Fruit fly (Drosophila melanogaster) whole organism, pupa: Measurements from ENCODE around the gene mRpL49.
A peak's percentile ranks its signal among the peaks of the same experiment; 100 is the strongest.

Source experiments
- CG10348 ChIP-seq: fragments of 200-800 bp; sonication (Bioruptor generic); IDR thresholded peaks from 2 replicates; pipeline ENCODE4 v1.3.6; 2022; ENCODE audit warnings: missing biosample characterization, missing genetic modification characterization
- CG12605 ChIP-seq: fragments of 200-800 bp; sonication (Bioruptor generic); IDR thresholded peaks from 2 replicates; pipeline ENCODE4 v1.3.6; 2022; ENCODE audit warnings: missing biosample characterization, missing genetic modification characterization
- CG13204 ChIP-seq: fragments of 200-800 bp; sonication (Bioruptor generic); optimal IDR thresholded peaks from 2 replicates; lab custom pipeline; 2018; ENCODE audit warnings: missing biosample characterization, mild to moderate bottlenecking, missing genetic modification characterization, moderate library complexity
- CG14655 ChIP-seq: fragments of 200-800 bp; sonication (Bioruptor generic); optimal IDR thresholded peaks from 3 replicates; lab custom pipeline; 2017; ENCODE audit warnings: mild to moderate bottlenecking, missing biosample characterization, missing genetic modification reagents, missing genetic modification characterization
- CG15710 ChIP-seq: fragments of 200-800 bp; sonication (Bioruptor generic); optimal IDR thresholded peaks from 2 replicates; lab custom pipeline; 2018; ENCODE audit warnings: missing biosample characterization, mild to moderate bottlenecking, missing genetic modification characterization, moderate library complexity
- CG17806 ChIP-seq: fragments of 200-800 bp; sonication (Bioruptor generic); optimal IDR thresholded peaks from 2 replicates; lab custom pipeline; 2018; ENCODE audit warnings: missing biosample characterization, mild to moderate bottlenecking, missing genetic modification characterization, moderate library complexity
- CG32121 ChIP-seq: fragments of 200-800 bp; sonication (Bioruptor generic); IDR thresholded peaks from 2 replicates; pipeline ENCODE4 v1.3.6; 2022; ENCODE audit warnings: missing biosample characterization, missing genetic modification characterization
- CG34367 ChIP-seq: fragments of 200-800 bp; sonication (Bioruptor generic); optimal IDR thresholded peaks from 2 replicates; lab custom pipeline; 2018; ENCODE audit warnings: missing biosample characterization, mild to moderate bottlenecking, missing genetic modification characterization
- CG4496 ChIP-seq: fragments of 200-800 bp; sonication (Bioruptor generic); IDR thresholded peaks from 3 replicates; pipeline ENCODE4 v1.3.6; 2022; ENCODE audit warnings: missing biosample characterization, missing genetic modification characterization
- CG8159 ChIP-seq: fragments of 200-800 bp; sonication (Bioruptor generic); optimal IDR thresholded peaks from 3 replicates; lab custom pipeline; 2018; ENCODE audit warnings: missing biosample characterization, mild to moderate bottlenecking, missing genetic modification characterization, moderate library complexity
- CG8301 ChIP-seq: fragments of 200-800 bp; sonication (Bioruptor generic); optimal IDR thresholded peaks from 2 replicates; lab custom pipeline; 2018; ENCODE audit warnings: missing biosample characterization, mild to moderate bottlenecking, missing genetic modification characterization
- CG9948 ChIP-seq: fragments of 200-800 bp; sonication (Bioruptor generic); optimal IDR thresholded peaks from 2 replicates; lab custom pipeline; 2018; ENCODE audit warnings: missing biosample characterization, mild to moderate bottlenecking, missing genetic modification characterization, moderate library complexity
- D1 ChIP-seq: fragments of 200-800 bp; sonication (Bioruptor generic); optimal IDR thresholded peaks from 2 replicates; lab custom pipeline; 2018; ENCODE audit warnings: missing biosample characterization, mild to moderate bottlenecking, missing genetic modification characterization, moderate library complexity
- EcR ChIP-seq: fragments of 200-800 bp; sonication (Bioruptor generic); optimal IDR thresholded peaks from 3 replicates; lab custom pipeline; 2019; ENCODE audit warnings: missing biosample characterization, missing genetic modification characterization, mild to moderate bottlenecking, moderate library complexity, missing genetic modification reagents
- Ets98B ChIP-seq: fragments of 200-800 bp; sonication (Bioruptor generic); IDR thresholded peaks from 2 replicates; pipeline ENCODE4 v1.3.6; 2022; ENCODE audit warnings: missing biosample characterization, missing genetic modification characterization
- Pif1A ChIP-seq: fragments of 200-800 bp; sonication (Bioruptor generic); optimal IDR thresholded peaks from 3 replicates; lab custom pipeline; 2016; ENCODE audit warnings: missing biosample characterization, missing genetic modification characterization
- Pif1B ChIP-seq: fragments of 200-800 bp; sonication (Bioruptor generic); optimal IDR thresholded peaks from 3 replicates; lab custom pipeline; 2016; ENCODE audit warnings: missing biosample characterization, missing genetic modification characterization
- Snoo ChIP-seq: fragments of 200-800 bp; sonication (Bioruptor generic); optimal IDR thresholded peaks from 3 replicates; lab custom pipeline; 2017; ENCODE audit warnings: missing biosample characterization, mild to moderate bottlenecking, missing genetic modification characterization, inconsistent platforms
- fd96Ca ChIP-seq: fragments of 200-800 bp; sonication (Bioruptor generic); IDR thresholded peaks from 3 replicates; pipeline ENCODE4 v1.3.6; 2022; ENCODE audit warnings: missing biosample characterization, missing genetic modification characterization
- gl ChIP-seq: fragments of 200-800 bp; sonication (Bioruptor generic); optimal IDR thresholded peaks from 2 replicates; lab custom pipeline; 2018; ENCODE audit warnings: missing biosample characterization, mild to moderate bottlenecking, missing genetic modification characterization
- rn ChIP-seq: fragments of 200-800 bp; sonication (Bioruptor generic); IDR thresholded peaks from 2 replicates; pipeline ENCODE4 v1.3.6; 2022; ENCODE audit warnings: missing biosample characterization, missing genetic modification characterization

The mRpL49 gene

DNA sequence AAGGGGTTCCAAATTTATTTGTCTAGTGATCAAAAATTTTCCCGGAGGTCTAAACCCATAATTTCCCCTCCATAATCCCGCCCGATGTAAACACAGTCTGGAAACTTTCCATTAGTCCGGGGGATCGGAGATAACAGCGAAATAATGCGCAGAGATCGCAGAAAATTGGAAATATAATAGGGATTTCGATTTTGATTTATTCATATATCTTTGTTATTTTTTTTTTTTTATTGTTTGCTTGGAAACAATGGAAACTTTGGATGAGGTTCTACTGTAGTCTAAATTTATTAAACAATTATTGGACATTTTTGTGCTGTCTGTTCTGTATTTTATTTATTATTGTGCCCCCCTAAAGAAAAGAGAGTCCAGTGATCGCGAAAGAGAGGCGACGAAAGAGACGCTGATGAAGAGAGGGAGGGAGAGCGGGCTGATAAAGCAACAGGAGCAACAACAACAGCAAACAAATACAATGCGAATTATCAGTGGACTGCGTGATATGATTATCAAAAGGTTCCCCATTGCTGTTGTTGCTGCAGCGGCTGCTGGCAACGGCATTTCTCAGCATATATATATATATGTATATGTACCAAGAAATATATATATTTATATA lies 11.7 kb upstream of the mRpL49 start:
- TF ChIP-seq CG8159 (tag; lab: Kevin White, UChicago): no peak
- TF ChIP-seq CG12605 (GFP tag; lab: Robert Waterston, UW): 0 out of 2 replicates have a peak, but pooled peaks have one; percentile 41
- no peak for TF ChIP-seq Pif1B (GFP tag; lab: Kevin White, UChicago)
- no peak for TF ChIP-seq CG32121 (GFP tag; lab: Robert Waterston, UW)
- TF ChIP-seq rn: no peak
- peak; percentile 58 for TF ChIP-seq EcR
- no peak for TF ChIP-seq Ets98B (GFP tag; lab: Robert Waterston, UW)
- no peak for TF ChIP-seq CG13204 (GFP tag; lab: Kevin White, UChicago)
- TF ChIP-seq CG4496 (GFP tag; lab: Robert Waterston, UW): no peak
- TF ChIP-seq CG34367 (tag; lab: Kevin White, UChicago): no peak
- no peak for TF ChIP-seq CG10348 (GFP tag; lab: Robert Waterston, UW)
- TF ChIP-seq gl (tag; lab: Kevin White, UChicago): no peak
- TF ChIP-seq CG8301 (tag; lab: Kevin White, UChicago): no peak

DNA sequence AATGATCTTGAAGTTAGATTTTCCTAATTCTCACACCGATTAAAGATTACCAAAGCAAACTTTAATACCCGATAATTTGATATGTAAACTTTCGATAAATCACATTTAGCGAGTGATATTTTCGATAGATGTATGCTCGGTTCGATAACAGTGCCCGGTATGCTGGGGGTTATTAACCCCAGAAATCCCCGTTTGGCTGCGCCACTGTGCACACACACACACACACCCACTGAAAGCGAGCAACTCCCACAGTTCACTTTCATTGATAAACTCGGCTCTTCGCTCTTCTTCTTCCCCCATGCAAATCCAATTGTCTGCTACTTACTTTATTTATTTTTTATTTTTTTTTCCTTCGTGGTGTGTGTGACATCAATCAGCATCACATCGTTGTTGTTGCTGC lies 10.5 kb upstream of the mRpL49 start:
- no peak; the same call in 1 of the 2 replicates for TF ChIP-seq Ets98B (GFP tag; lab: Robert Waterston, UW)
- TF ChIP-seq Pif1B (GFP tag; lab: Kevin White, UChicago): no peak
- peak; percentile 22; the same call in 1 of the 2 replicates for TF ChIP-seq CG32121 (GFP tag; lab: Robert Waterston, UW)
- no peak for TF ChIP-seq D1
- no peak for TF ChIP-seq CG12605 (GFP tag; lab: Robert Waterston, UW)
- no peak for TF ChIP-seq rn
- TF ChIP-seq fd96Ca: peak; percentile 28; the same call in 1 of the 3 replicates
- peak; percentile 81 for TF ChIP-seq EcR
- peak; percentile 28 for TF ChIP-seq CG17806 (tag; lab: Kevin White, UChicago)
- TF ChIP-seq CG14655 (GFP tag; lab: Kevin White, UChicago): no peak
- peak; percentile 26 for TF ChIP-seq CG8159 (tag; lab: Kevin White, UChicago)
- TF ChIP-seq CG9948 (tag; lab: Kevin White, UChicago): no peak
- no peak for TF ChIP-seq Snoo (tag; lab: Kevin White, UChicago)
- TF ChIP-seq CG34367 (tag; lab: Kevin White, UChicago): no peak
- peak; percentile 17 for TF ChIP-seq CG15710 (tag; lab: Kevin White, UChicago)
- TF ChIP-seq Pif1A (GFP tag; lab: Kevin White, UChicago): no peak
- no peak for TF ChIP-seq gl (tag; lab: Kevin White, UChicago)
- TF ChIP-seq CG13204 (GFP tag; lab: Kevin White, UChicago): no peak
- TF ChIP-seq CG10348 (GFP tag; lab: Robert Waterston, UW): no peak
- peak; percentile 62; the same call in 2 of the 3 replicates for TF ChIP-seq CG4496 (GFP tag; lab: Robert Waterston, UW)
- peak; percentile 40 for TF ChIP-seq CG8301 (tag; lab: Kevin White, UChicago)
- TF ChIP-seq, all 21 proteins: peak for 8

DNA sequence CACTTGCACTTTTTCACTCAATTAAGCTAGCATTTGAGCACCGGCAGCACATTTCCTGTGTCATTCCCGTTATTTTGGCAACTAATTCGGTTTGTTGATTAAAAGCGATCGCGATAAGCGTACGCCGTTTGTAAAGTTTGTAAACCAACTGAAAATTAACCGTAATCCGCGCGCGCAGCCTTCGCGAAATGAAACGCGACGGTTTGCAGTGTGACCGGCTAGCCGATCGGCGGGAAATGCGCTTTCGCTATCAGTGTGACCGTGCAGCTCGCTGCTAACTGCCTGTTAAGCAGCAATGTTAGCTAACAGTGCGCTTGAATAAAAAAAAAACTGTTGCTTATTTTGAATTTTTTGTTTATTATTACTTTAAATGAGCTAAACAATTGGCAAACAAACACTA lies 9.8 kb upstream of the mRpL49 start, which contains the start of gene Pde9:
Pde9 (minus strand) TSS at position 178 of the 400 bp plus-strand sequence.
- TF ChIP-seq CG34367 (tag; lab: Kevin White, UChicago) (no peak), CG10348 (GFP tag; lab: Robert Waterston, UW) (no peak), CG12605 (GFP tag; lab: Robert Waterston, UW) (peak; percentile 14; the same call in 1 of the 2 replicates), CG15710 (tag; lab: Kevin White, UChicago) (no peak), CG4496 (GFP tag; lab: Robert Waterston, UW) (peak; percentile 21; the same call in 1 of the 3 replicates)

DNA sequence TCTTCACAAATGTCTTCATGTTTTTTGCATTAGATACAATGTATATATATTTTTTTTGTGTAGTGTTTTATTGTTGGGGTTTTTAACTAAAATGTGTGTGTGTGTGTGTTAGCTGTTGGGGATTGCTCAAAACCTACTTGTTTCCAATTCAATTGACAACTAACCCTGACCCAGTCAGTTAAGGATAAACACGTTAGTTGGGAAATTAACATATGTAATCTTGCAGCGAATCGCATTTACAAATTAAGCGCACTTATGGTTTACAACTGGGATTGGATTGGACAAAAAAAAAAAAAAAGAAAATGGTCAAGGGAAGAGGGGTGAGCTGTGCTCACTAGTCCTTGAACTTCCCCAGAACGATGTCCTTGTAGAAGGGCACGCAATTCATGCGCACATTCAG lies 8.3 kb upstream of the mRpL49 start, which contains the start of gene CG32650:
CG32650 (minus strand) TSS at position 101 of the 400 bp plus-strand sequence.
- TF ChIP-seq Snoo (tag; lab: Kevin White, UChicago) (no peak), Pif1B (GFP tag; lab: Kevin White, UChicago) (no peak), CG8159 (tag; lab: Kevin White, UChicago) (no peak), CG9948 (tag; lab: Kevin White, UChicago) (no peak), fd96Ca (no peak), CG32121 (GFP tag; lab: Robert Waterston, UW) (no peak), CG12605 (GFP tag; lab: Robert Waterston, UW) (no peak), CG13204 (GFP tag; lab: Kevin White, UChicago) (no peak), EcR (no peak), Ets98B (GFP tag; lab: Robert Waterston, UW) (no peak), Pif1A (GFP tag; lab: Kevin White, UChicago) (no peak), gl (tag; lab: Kevin White, UChicago) (no peak), CG15710 (tag; lab: Kevin White, UChicago) (no peak), CG34367 (tag; lab: Kevin White, UChicago) (no peak), CG10348 (GFP tag; lab: Robert Waterston, UW) (no peak), CG14655 (GFP tag; lab: Kevin White, UChicago) (no peak), CG8301 (tag; lab: Kevin White, UChicago) (no peak), CG4496 (GFP tag; lab: Robert Waterston, UW) (no peak), rn (no peak), D1 (no peak)

DNA sequence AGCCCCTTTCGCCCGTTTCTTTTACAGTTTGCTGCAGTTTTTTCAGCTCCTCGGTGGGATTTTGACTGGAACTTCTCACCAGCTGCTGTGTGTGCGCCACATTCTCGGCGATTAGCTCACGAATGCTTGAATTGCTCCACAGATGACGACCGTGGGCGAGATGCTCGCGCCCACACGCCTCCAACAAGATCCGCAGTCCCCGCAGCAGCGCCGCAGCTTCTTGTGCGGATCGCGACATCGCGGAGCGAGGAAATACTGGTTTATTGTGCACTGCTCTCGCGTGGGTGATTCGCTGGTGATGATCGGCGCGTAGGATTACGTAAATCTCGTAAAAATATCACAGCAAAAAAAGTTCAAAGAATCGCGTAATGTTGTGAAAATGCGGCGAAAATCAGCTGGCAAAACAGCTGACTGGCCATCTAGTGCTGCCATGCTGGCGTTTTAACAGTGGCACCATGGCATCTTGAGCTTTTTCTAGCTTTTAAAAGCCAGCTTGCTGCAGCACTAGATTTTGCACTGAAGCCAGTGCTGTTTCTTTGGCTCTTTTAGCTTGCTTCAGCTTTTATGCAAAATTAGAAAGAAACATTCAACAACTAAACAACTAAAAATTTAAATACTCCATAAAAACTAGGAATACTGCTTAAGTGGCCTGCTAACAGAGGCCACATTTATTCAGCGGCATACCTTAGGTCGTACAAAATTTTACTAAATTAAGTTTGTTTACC lies 6.0 kb upstream of the mRpL49 start, which contains the start of gene Coq8:
Coq8 (minus strand) TSS at position 397 of the 725 bp plus-strand sequence.
- TF ChIP-seq fd96Ca (0 out of 3 replicates have a peak, but pooled peaks have one; percentile 11), CG32121 (GFP tag; lab: Robert Waterston, UW) (no peak)
- TF ChIP-seq, all 21 proteins: peak for 1
